Worm (Caenorhabditis elegans) whole organism, midembryonic: ENCODE data around the gene C54F6.5.
"Not testable (repeated sequence)": the region's sequence is repeated elsewhere in the genome, so short reads cannot be mapped to it uniquely, and the experiment has no call there.

Experiments used
- T22C8.4 ChIP-seq: fragments of 200-800 bp; sonication (Bioruptor generic); IDR thresholded peaks from 2 replicates; pipeline ENCODE4 v1.3.6; 2022; ENCODE audit warnings: missing genetic modification characterization, missing compliant biosample characterization
- cog-1 ChIP-seq: sonication (generic microtip); optimal IDR thresholded peaks from 2 replicates; lab custom pipeline; 2016; ENCODE audit warnings: missing genetic modification characterization, missing compliant biosample characterization
- flt-1 ChIP-seq: fragments of 200-800 bp; sonication (Bioruptor generic); IDR thresholded peaks from 2 replicates; pipeline ENCODE4 v1.3.6; 2022; ENCODE audit warnings: missing genetic modification characterization, missing compliant biosample characterization
- klf-2 ChIP-seq: fragments of 200-800 bp; sonication (Bioruptor generic); conservative IDR thresholded peaks from 2 replicates; pipeline ENCODE4 v1.3.6; 2022; ENCODE audit warnings: missing genetic modification reagents, missing genetic modification characterization, missing compliant biosample characterization
- med-1 ChIP-seq: sonication (generic microtip); optimal IDR thresholded peaks from 2 replicates; lab custom pipeline; 2017; ENCODE audit warnings: missing genetic modification characterization, mild to moderate bottlenecking, missing compliant biosample characterization, antibody characterized with exemption, missing genetic modification reagents; ENCODE audit not compliant: insufficient read depth
- ref-1 ChIP-seq: fragments of 200-800 bp; sonication (Bioruptor generic); conservative IDR thresholded peaks from 2 replicates; pipeline ENCODE4 v1.3.6; 2022; ENCODE audit warnings: missing genetic modification reagents, missing genetic modification characterization, missing compliant biosample characterization
- tab-1 ChIP-seq: fragments of 200-800 bp; sonication (Bioruptor generic); IDR thresholded peaks from 2 replicates; pipeline ENCODE4 v1.3.6; 2022; ENCODE audit warnings: missing genetic modification characterization, missing compliant biosample characterization
- ztf-23 ChIP-seq: fragments of 200-800 bp; sonication (Bioruptor generic); IDR thresholded peaks from 2 replicates; pipeline ENCODE4 v1.3.6; 2022; ENCODE audit warnings: missing genetic modification reagents, missing genetic modification characterization, missing compliant biosample characterization
- ztf-29 ChIP-seq: fragments of 200-800 bp; sonication (Bioruptor generic); IDR thresholded peaks from 2 replicates; pipeline ENCODE4 v1.3.6; 2022; ENCODE audit warnings: missing genetic modification reagents, missing genetic modification characterization, missing compliant biosample characterization

Gene C54F6.5

ce11 chrV:7504271-7504670, 24.6 kb upstream of the C54F6.5 start, which contains the start of gene srh-229:
Gene srh-229, minus strand, starts transcription at chrV:7504371.
- TF ChIP-seq ztf-23 (GFP tag; lab: Robert Waterston, UW) (no peak), klf-2 (no peak), med-1 (GFP tag; lab: Kevin White, UChicago) (no peak), tab-1 (GFP tag; lab: Robert Waterston, UW) (no peak), T22C8.4 (no peak), ztf-29 (no peak), flt-1 (GFP tag; lab: Robert Waterston, UW) (no peak), cog-1 (tag; lab: Kevin White, UChicago) (no peak), ref-1 (GFP tag; lab: Robert Waterston, UW) (no peak)

ce11 chrV:7506207-7506606, 22.7 kb upstream of the C54F6.5 start:
- no peak for TF ChIP-seq ref-1 (GFP tag; lab: Robert Waterston, UW)
- TF ChIP-seq med-1 (GFP tag; lab: Kevin White, UChicago) = no peak
- no peak for TF ChIP-seq T22C8.4
- no peak for TF ChIP-seq tab-1 (GFP tag; lab: Robert Waterston, UW)
- TF ChIP-seq klf-2 = no peak
- TF ChIP-seq flt-1 (GFP tag; lab: Robert Waterston, UW) = no peak

- TF ChIP-seq med-1 (GFP tag; lab: Kevin White, UChicago) (no peak), tab-1 (GFP tag; lab: Robert Waterston, UW) (no peak), T22C8.4 (no peak), klf-2 (no peak), ref-1 (GFP tag; lab: Robert Waterston, UW) (no peak), flt-1 (GFP tag; lab: Robert Waterston, UW) (no peak), cog-1 (tag; lab: Kevin White, UChicago) (no peak), ztf-29 (no peak), ztf-23 (GFP tag; lab: Robert Waterston, UW) (no peak)
Observed at ce11 chrV:7508566-7509044, 20.3 kb upstream of the C54F6.5 start, which contains the start of the genes str-31 and nhr-172. Gene str-31, minus strand, starts transcription at chrV:7508666. Gene nhr-172, plus strand, starts transcription at chrV:7508994.

ce11 chrV:7511465-7511864, 17.5 kb upstream of the C54F6.5 start, which contains the start of gene nhr-171:
Gene nhr-171, plus strand, starts transcription at chrV:7511765.
- TF ChIP-seq klf-2; ref-1 (GFP tag; lab: Robert Waterston, UW); T22C8.4: not testable (repeated sequence)

- no peak for TF ChIP-seq ztf-29
- TF ChIP-seq klf-2 = no peak
- TF ChIP-seq med-1 (GFP tag; lab: Kevin White, UChicago) = no peak
- TF ChIP-seq ref-1 (GFP tag; lab: Robert Waterston, UW) = no peak
- TF ChIP-seq flt-1 (GFP tag; lab: Robert Waterston, UW) = no peak
- TF ChIP-seq ztf-23 (GFP tag; lab: Robert Waterston, UW) = no peak
- no peak for TF ChIP-seq T22C8.4
- no peak for TF ChIP-seq tab-1 (GFP tag; lab: Robert Waterston, UW)
- TF ChIP-seq cog-1 (tag; lab: Kevin White, UChicago) = no peak
Observed at ce11 chrV:7514939-7515338, 14.0 kb upstream of the C54F6.5 start, which contains the start of gene srb-18. Gene srb-18, plus strand, starts transcription at chrV:7515239.

ce11 chrV:7520077-7520476, 8.8 kb upstream of the C54F6.5 start, which contains the start of gene srb-19:
Gene srb-19, minus strand, starts transcription at chrV:7520177.
- TF ChIP-seq flt-1 (GFP tag; lab: Robert Waterston, UW) = no peak
- no peak for TF ChIP-seq T22C8.4
- no peak for TF ChIP-seq ref-1 (GFP tag; lab: Robert Waterston, UW)
- no peak for TF ChIP-seq ztf-23 (GFP tag; lab: Robert Waterston, UW)
- no peak for TF ChIP-seq cog-1 (tag; lab: Kevin White, UChicago)
- no peak for TF ChIP-seq ztf-29

- TF ChIP-seq med-1 (GFP tag; lab: Kevin White, UChicago) (no peak), ref-1 (GFP tag; lab: Robert Waterston, UW) (no peak), ztf-23 (GFP tag; lab: Robert Waterston, UW) (no peak), flt-1 (GFP tag; lab: Robert Waterston, UW) (no peak), tab-1 (GFP tag; lab: Robert Waterston, UW) (no peak), T22C8.4 (no peak), klf-2 (no peak), cog-1 (tag; lab: Kevin White, UChicago) (no peak), ztf-29 (no peak)
Observed at ce11 chrV:7521304-7521703, 7.6 kb upstream of the C54F6.5 start.

ce11 chrV:7522279-7522678, 6.6 kb upstream of the C54F6.5 start, which contains the start of gene C54F6.15:
Gene C54F6.15, minus strand, starts transcription at chrV:7522379.
- TF ChIP-seq med-1 (GFP tag; lab: Kevin White, UChicago) = no peak
- TF ChIP-seq cog-1 (tag; lab: Kevin White, UChicago) = no peak
- TF ChIP-seq flt-1 (GFP tag; lab: Robert Waterston, UW) = no peak
- no peak for TF ChIP-seq tab-1 (GFP tag; lab: Robert Waterston, UW)
- no peak for TF ChIP-seq T22C8.4
- no peak for TF ChIP-seq ztf-23 (GFP tag; lab: Robert Waterston, UW)
- TF ChIP-seq klf-2 = no peak
- TF ChIP-seq ztf-29 = no peak
- TF ChIP-seq ref-1 (GFP tag; lab: Robert Waterston, UW) = no peak

ce11 chrV:7523392-7523791, 5.5 kb upstream of the C54F6.5 start, which contains the start of gene C54F6.6:
Gene C54F6.6, plus strand, starts transcription at chrV:7523692.
- no peak for TF ChIP-seq tab-1 (GFP tag; lab: Robert Waterston, UW)
- no peak for TF ChIP-seq ztf-23 (GFP tag; lab: Robert Waterston, UW)
- no peak for TF ChIP-seq T22C8.4
- TF ChIP-seq med-1 (GFP tag; lab: Kevin White, UChicago) = no peak
- TF ChIP-seq flt-1 (GFP tag; lab: Robert Waterston, UW) = no peak
- no peak for TF ChIP-seq cog-1 (tag; lab: Kevin White, UChicago)
- TF ChIP-seq ztf-29 = no peak
- TF ChIP-seq ref-1 (GFP tag; lab: Robert Waterston, UW) = no peak
- TF ChIP-seq klf-2 = no peak

- no peak for TF ChIP-seq ref-1 (GFP tag; lab: Robert Waterston, UW)
- TF ChIP-seq flt-1 (GFP tag; lab: Robert Waterston, UW) = no peak
Observed at ce11 chrV:7524447-7524846, 4.5 kb upstream of the C54F6.5 start, which contains the start of gene C54F6.20. Gene C54F6.20, plus strand, starts transcription at chrV:7524747.
